Worm (Caenorhabditis elegans): Measurements from ENCODE around the gene T02G5.15.
"Not testable (repeated sequence)": the region's sequence is repeated elsewhere in the genome, so short reads cannot be mapped to it uniquely, and the experiment has no call there.

Gene T02G5.15

DNA sequence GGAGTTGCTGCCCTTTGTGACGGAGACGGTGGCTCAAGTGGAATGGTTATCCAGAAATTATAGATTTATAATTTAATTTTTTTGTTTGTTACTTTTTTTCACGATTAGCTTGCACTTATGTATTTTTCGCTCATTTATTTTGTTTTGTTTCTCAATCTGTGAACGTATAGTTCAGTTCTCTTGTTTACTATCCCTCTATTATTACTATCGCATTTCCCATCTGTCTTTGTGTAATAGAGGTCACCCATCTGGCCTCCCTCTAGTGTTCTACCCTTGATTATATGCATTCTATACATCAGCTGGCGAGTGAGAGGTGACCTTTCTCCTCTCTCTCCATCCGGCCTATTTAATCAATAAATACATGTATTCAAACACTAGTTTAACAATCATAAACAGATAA is at the start of gene T02G5.15, which contains the start of gene T02G5.14:
T02G5.15 (plus strand) TSS at position 301 of the 400 bp plus-strand sequence.
T02G5.14 (plus strand) TSS at position 301 of the 400 bp plus-strand sequence.
- TF ChIP-seq daf-16 (GFP tag; optimal IDR thresholded peaks at IDR 0.05) = peak in 1 of 2 experiments; percentile 21
- not testable (repeated sequence) for TF ChIP-seq daf-16 (tag; optimal IDR thresholded peaks at IDR 0.05)

DNA sequence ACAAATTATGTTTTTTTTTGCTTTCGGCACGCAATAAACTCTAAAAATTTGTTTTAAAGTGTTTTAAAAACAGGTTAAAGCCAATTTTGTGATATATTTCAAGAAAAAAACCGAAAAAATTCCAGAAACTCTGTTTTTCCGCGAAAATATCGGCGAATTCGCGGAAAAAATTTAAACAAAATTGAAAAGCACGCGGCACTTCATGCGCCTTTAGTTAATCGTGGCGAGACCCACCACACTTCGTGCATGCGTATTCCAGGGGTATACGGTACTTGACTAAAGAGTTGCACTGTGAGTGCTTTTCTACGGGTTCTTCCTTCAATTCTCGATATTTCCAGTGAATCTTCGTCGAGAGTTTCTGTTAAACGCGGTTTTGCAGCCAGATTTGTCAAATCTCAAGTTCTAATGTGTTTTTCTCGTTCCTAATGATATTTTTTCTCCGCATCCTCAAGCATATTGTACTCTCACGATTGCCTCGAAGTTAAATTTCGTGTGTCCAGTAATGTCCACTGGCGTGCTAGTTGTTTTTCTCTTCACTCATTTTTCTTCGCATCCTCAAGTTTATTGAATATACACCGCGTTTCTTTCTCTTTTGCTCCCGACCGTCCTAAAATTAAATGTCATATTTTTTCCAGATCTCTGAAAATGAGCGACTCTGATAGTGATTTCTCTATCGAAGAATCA is 46.3 kb upstream of the T02G5.15 start, which contains the start of gene cin-4:
cin-4 (plus strand) TSS at position 634 of the 684 bp plus-strand sequence.
- TF ChIP-seq F37D6.2 (tag; optimal IDR thresholded peaks at IDR 0.05) = no peak
- peak; percentile 47; the same call in 1 of the 2 replicates for TF ChIP-seq Y48G9A.11 (GFP tag; IDR thresholded peaks at IDR 0.05)
- peak; percentile 54 for TF ChIP-seq lin-38 (GFP tag; IDR thresholded peaks at IDR 0.05)
- TF ChIP-seq unc-130 (GFP tag; optimal IDR thresholded peaks at IDR 0.05) = peak; percentile 42

DNA sequence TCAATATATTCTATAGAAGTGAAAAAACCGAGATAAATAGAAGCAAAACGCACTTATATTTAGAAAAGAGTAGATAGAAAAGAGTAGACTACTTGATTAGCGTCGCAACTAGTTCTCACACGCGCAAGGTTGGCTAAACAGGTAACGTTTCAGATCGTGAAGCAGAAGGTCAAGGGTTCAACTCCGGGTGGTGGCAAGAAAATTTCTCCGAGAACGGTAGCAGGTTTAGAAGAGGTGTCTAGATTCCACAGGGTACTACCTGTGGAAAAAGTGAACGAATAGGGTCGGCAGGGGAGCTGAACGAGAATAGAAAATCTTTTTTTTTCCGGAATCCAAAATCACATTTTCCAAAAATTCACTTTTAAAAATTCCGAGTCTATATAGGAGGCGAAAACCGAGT is 42.0 kb upstream of the T02G5.15 start:
- TF ChIP-seq lin-1 (GFP tag; IDR thresholded peaks at IDR 0.05) (peak; percentile 58; the same call in 1 of the 2 replicates), mdt-29 (GFP tag; IDR thresholded peaks at IDR 0.05) (peak; percentile 70), lin-29 (GFP tag; IDR thresholded peaks at IDR 0.05) (0 out of 2 replicates have a peak, but pooled peaks have one; percentile 30), T26A8.4 (GFP tag; IDR thresholded peaks at IDR 0.05) (peak; percentile 73), F26F4.8 (GFP tag; conservative IDR thresholded peaks at IDR 0.05) (peak; percentile 95), nhr-42 (GFP tag; IDR thresholded peaks at IDR 0.05) (peak; percentile 58; the same call in 1 of the 2 replicates), dmd-6 (GFP tag; IDR thresholded peaks at IDR 0.05) (peak; percentile 29; the same call in 1 of the 2 replicates), dmd-8 (GFP tag; IDR thresholded peaks at IDR 0.05) (peak; percentile 96), madf-5 (GFP tag; IDR thresholded peaks at IDR 0.05) (peak; percentile 38 to 92; a peak in 3 of 4 replicates), Y75B8A.6 (GFP tag; IDR thresholded peaks at IDR 0.05) (0 out of 2 replicates have a peak, but pooled peaks have one; percentile 15), F44E2.7 (GFP tag; IDR thresholded peaks at IDR 0.05) (peak; percentile 91; the same call in 1 of the 2 replicates), hmg-1.1 (GFP tag; IDR thresholded peaks at IDR 0.05) (peak; percentile 48; the same call in 1 of the 2 replicates), Y48G9A.11 (GFP tag; IDR thresholded peaks at IDR 0.05) (peak; percentile 81), pha-4 (GFP tag; IDR thresholded peaks at IDR 0.05) (peak; percentile 87), lin-38 (GFP tag; IDR thresholded peaks at IDR 0.05) (peak; percentile 82), nhr-41 (GFP tag; IDR thresholded peaks at IDR 0.05) (peak; percentile 60; the same call in 1 of the 2 replicates), Y105C5A.15 (GFP tag; IDR thresholded peaks at IDR 0.05) (peak; percentile 81), ctbp-1 (GFP tag; IDR thresholded peaks at IDR 0.05) (peak; percentile 73), snpc-1.2 (GFP tag; IDR thresholded peaks at IDR 0.05) (peak; percentile 78), egl-43 (GFP tag; IDR thresholded peaks at IDR 0.05) (peak; percentile 90), vab-7 (GFP tag; IDR thresholded peaks at IDR 0.05) (peak; percentile 69), set-16 (GFP tag; IDR thresholded peaks at IDR 0.05) (0 out of 2 replicates have a peak, but pooled peaks have one; percentile 13), saeg-2 (GFP tag; IDR thresholded peaks at IDR 0.05) (0 out of 2 replicates have a peak, but pooled peaks have one; percentile 15), daf-8 (GFP tag; IDR thresholded peaks at IDR 0.05) (0 out of 2 replicates have a peak, but pooled peaks have one; percentile 61), mes-2 (tag; optimal IDR thresholded peaks at IDR 0.05; ENCODE audit: poor library complexity, severe bottlenecking) (peak; percentile 3), tra-1 (GFP tag; IDR thresholded peaks at IDR 0.05) (peak; percentile 80), arid-1 (GFP tag; conservative IDR thresholded peaks at IDR 0.05) (peak; percentile 75), D1046.2 (GFP tag; IDR thresholded peaks at IDR 0.05) (peak; percentile 74; the same call in 1 of the 2 replicates), zfp-3 (GFP tag; conservative IDR thresholded peaks at IDR 0.05) (peak; percentile 46; the same call in 1 of the 2 replicates), lim-7 (GFP tag; IDR thresholded peaks at IDR 0.05) (peak; percentile 79), ceh-20 (GFP tag; IDR thresholded peaks at IDR 0.05) (peak; percentile 24; the same call in 1 of the 2 replicates), php-3 (GFP tag; IDR thresholded peaks at IDR 0.05) (peak; percentile 52; the same call in 1 of the 2 replicates)
- TF ChIP-seq pha-4 (tag; optimal IDR thresholded peaks at IDR 0.05) = not testable (repeated sequence)
